Worm (Caenorhabditis elegans) whole organism, young adult: ENCODE measurements around the gene amx-1.

Source experiments
- B0336.3 ChIP-seq: fragments of 200-800 bp; sonication (Bioruptor generic); IDR thresholded peaks from 2 replicates; pipeline ENCODE4 v1.3.6; 2022; ENCODE audit warnings: missing genetic modification characterization, missing compliant biosample characterization
- ama-1 ChIP-seq, 3 experiments: fragments of 150-350 bp in 1 of 3; sonication (generic microtip) in 2 of 3; optimal IDR thresholded peaks; 2 replicates each; lab custom pipeline; 2014 to 2018; ENCODE audit warnings: missing biosample characterization in 2 of 3, missing genetic modification characterization in 2 of 3, missing genetic modification reagents in 2 of 3
- dpl-1 ChIP-seq: fragments of 150-350 bp; optimal IDR thresholded peaks from 2 replicates; lab custom pipeline; 2014; ENCODE audit warnings: missing biosample characterization, missing genetic modification reagents, missing genetic modification characterization
- hlh-12 ChIP-seq: sonication (generic microtip); optimal IDR thresholded peaks from 2 replicates; lab custom pipeline; 2016; ENCODE audit warnings: missing genetic modification characterization, missing compliant biosample characterization
- hsf-1 ChIP-seq: fragments of 200-800 bp; sonication (Bioruptor generic); IDR thresholded peaks from 2 replicates; pipeline ENCODE4 v1.3.6; 2022; ENCODE audit warnings: missing genetic modification reagents, missing genetic modification characterization, missing compliant biosample characterization
- lag-1 ChIP-seq: fragments of 200-800 bp; sonication (Bioruptor generic); IDR thresholded peaks from 2 replicates; pipeline ENCODE4 v1.3.6; 2022; ENCODE audit warnings: missing genetic modification reagents, missing genetic modification characterization, missing compliant biosample characterization
- let-607 ChIP-seq, 2 experiments: fragments of 200-800 bp in 1 of 2; sonication (Bioruptor generic) in 1 of 2; sonication (generic microtip) in 1 of 2; optimal IDR thresholded peaks; 2 replicates each; lab custom pipeline; 2016 to 2018; ENCODE audit warnings: mild to moderate bottlenecking in 2 of 2, missing compliant biosample characterization in 2 of 2, missing genetic modification characterization in 2 of 2, moderate library complexity in 2 of 2, missing genotype in 1 of 2
- lir-1 ChIP-seq: fragments of 200-800 bp; sonication (Bioruptor generic); conservative IDR thresholded peaks from 2 replicates; pipeline ENCODE4 v1.3.6; 2022; ENCODE audit warnings: missing genetic modification reagents, missing genetic modification characterization, missing compliant biosample characterization
- nhr-90 ChIP-seq: sonication (generic microtip); optimal IDR thresholded peaks from 2 replicates; lab custom pipeline; 2016; ENCODE audit warnings: missing genotype, mild to moderate bottlenecking, missing genetic modification characterization, missing compliant biosample characterization
- pbrm-1 ChIP-seq: fragments of 200-800 bp; sonication (Bioruptor generic); IDR thresholded peaks from 2 replicates; pipeline ENCODE4 v1.3.6; 2022; ENCODE audit warnings: missing genetic modification reagents, missing genetic modification characterization, missing compliant biosample characterization
- snpc-4 ChIP-seq, 5 experiments: fragments of 150-350 bp in 1 of 5; sonication (generic microtip) in 4 of 5; optimal IDR thresholded peaks; 2 replicates each; lab custom pipeline; 2014 to 2018; ENCODE audit warnings: missing genetic modification characterization in 5 of 5, missing biosample characterization in 3 of 5, antibody characterized with exemption in 2 of 5, mild to moderate bottlenecking in 2 of 5, missing compliant biosample characterization in 2 of 5, missing genotype in 2 of 5, moderate library complexity in 2 of 5, missing genetic modification reagents in 1 of 5
- ztf-26 ChIP-seq: sonication (generic microtip); optimal IDR thresholded peaks from 2 replicates; lab custom pipeline; 2017; ENCODE audit warnings: missing genetic modification characterization, missing compliant biosample characterization
- ztf-3 ChIP-seq: fragments of 200-800 bp; sonication (Bioruptor generic); optimal IDR thresholded peaks from 2 replicates; lab custom pipeline; 2018; ENCODE audit warnings: mild to moderate bottlenecking, missing genetic modification characterization, missing compliant biosample characterization

ce11 chrIII:3795933-3796332 lies 26.3 kb upstream of the amx-1 start:
- TF ChIP-seq ztf-26 (tag; lab: Kevin White, UChicago), result no peak
- no peak for TF ChIP-seq dpl-1
- TF ChIP-seq let-607 (tag; optimal IDR thresholded peaks at IDR 0.05; lab: Kevin White, UChicago), result no peak
- no peak for TF ChIP-seq pbrm-1 (GFP tag; lab: Robert Waterston, UW)
- TF ChIP-seq hsf-1, result no peak
- TF ChIP-seq ama-1 (optimal IDR thresholded peaks at IDR 0.05; lab: Kevin White, UChicago), result peak; percentile 51
- no peak for TF ChIP-seq ama-1 (GFP tag; optimal IDR thresholded peaks at IDR 0.05; lab: Kevin White, UChicago)
- TF ChIP-seq snpc-4 (GFP tag; optimal IDR thresholded peaks at IDR 0.05; lab: Kevin White, UChicago), result no peak
- no peak for TF ChIP-seq snpc-4 (tag; optimal IDR thresholded peaks at IDR 0.05; lab: Kevin White, UChicago)
- no peak for TF ChIP-seq lag-1 (GFP tag; lab: Robert Waterston, UW)
- no peak for TF ChIP-seq B0336.3 (GFP tag; lab: Robert Waterston, UW)
- TF ChIP-seq hlh-12, result no peak
- no peak for TF ChIP-seq lir-1 (GFP tag; lab: Robert Waterston, UW)
- no peak for TF ChIP-seq nhr-90 (tag; lab: Kevin White, UChicago)
- TF ChIP-seq ztf-3 (GFP tag; lab: Kevin White, UChicago), result no peak
